Worm (Caenorhabditis elegans) whole organism, early embryonic: ENCODE data around the gene lipl-6.

Source experiments
- B0310.2 ChIP-seq: sonication (generic microtip); optimal IDR thresholded peaks from 2 replicates; lab custom pipeline; 2016; ENCODE audit warnings: mild to moderate bottlenecking, missing genetic modification characterization, missing compliant biosample characterization
- F13C5.2 ChIP-seq: sonication (generic microtip); optimal IDR thresholded peaks from 2 replicates; lab custom pipeline; 2017; ENCODE audit warnings: mild to moderate bottlenecking, missing genetic modification characterization, inconsistent platforms, missing compliant biosample characterization
- aly-1 ChIP-seq: sonication (generic microtip); optimal IDR thresholded peaks from 2 replicates; lab custom pipeline; 2016; ENCODE audit warnings: missing genetic modification characterization, missing compliant biosample characterization
- ama-1 ChIP-seq: fragments of 150-350 bp; optimal IDR thresholded peaks from 2 replicates; lab custom pipeline; 2014
- ceh-13 ChIP-seq: fragments of 200-800 bp; sonication (Bioruptor generic); optimal IDR thresholded peaks from 2 replicates; lab custom pipeline; 2018; ENCODE audit warnings: mild to moderate bottlenecking, missing genetic modification characterization, missing compliant biosample characterization
- ceh-36 ChIP-seq: sonication (generic microtip); optimal IDR thresholded peaks from 2 replicates; lab custom pipeline; 2016; ENCODE audit warnings: missing genetic modification characterization, inconsistent platforms, missing compliant biosample characterization
- ets-7 ChIP-seq: sonication (generic microtip); optimal IDR thresholded peaks from 2 replicates; lab custom pipeline; 2016; ENCODE audit warnings: missing genotype, missing genetic modification characterization, missing compliant biosample characterization
- flt-1 ChIP-seq: fragments of 200-800 bp; sonication (Bioruptor generic); IDR thresholded peaks from 2 replicates; pipeline ENCODE4 v1.3.6; 2022; ENCODE audit warnings: missing genetic modification characterization, missing compliant biosample characterization
- hmbx-1 ChIP-seq: sonication (generic microtip); optimal IDR thresholded peaks from 2 replicates; lab custom pipeline; 2016; ENCODE audit warnings: mild to moderate bottlenecking, missing genetic modification characterization, missing compliant biosample characterization
- hmg-4 ChIP-seq: fragments of 200-800 bp; sonication (Bioruptor generic); optimal IDR thresholded peaks from 2 replicates; lab custom pipeline; 2018; ENCODE audit warnings: mild to moderate bottlenecking, missing genetic modification characterization, missing compliant biosample characterization
- hnd-1 ChIP-seq: sonication (generic microtip); optimal IDR thresholded peaks from 2 replicates; lab custom pipeline; 2016; ENCODE audit warnings: missing genetic modification characterization, missing compliant biosample characterization
- pes-1 ChIP-seq: fragments of 200-800 bp; sonication (Bioruptor generic); IDR thresholded peaks from 2 replicates; pipeline ENCODE4 v1.3.6; 2022; ENCODE audit warnings: missing genetic modification reagents, missing genetic modification characterization, missing compliant biosample characterization
- scrt-1 ChIP-seq: fragments of 200-800 bp; sonication (Bioruptor generic); IDR thresholded peaks from 2 replicates; pipeline ENCODE4 v1.3.6; 2022; ENCODE audit warnings: missing genetic modification characterization, missing compliant biosample characterization
- sea-1 ChIP-seq: fragments of 200-800 bp; sonication (Bioruptor generic); conservative IDR thresholded peaks from 2 replicates; pipeline ENCODE4 v1.3.6; 2022; ENCODE audit warnings: missing genetic modification characterization, missing compliant biosample characterization
- tbx-11 ChIP-seq: fragments of 200-800 bp; sonication (Bioruptor generic); IDR thresholded peaks from 2 replicates; pipeline ENCODE4 v1.3.6; 2022; ENCODE audit warnings: missing genetic modification characterization, missing compliant biosample characterization
- tbx-37 ChIP-seq: fragments of 200-800 bp; sonication (Bioruptor generic); conservative IDR thresholded peaks from 2 replicates; pipeline ENCODE4 v1.3.6; 2022; ENCODE audit warnings: missing genetic modification reagents, missing genetic modification characterization, missing compliant biosample characterization
- tra-4 ChIP-seq: sonication (generic microtip); optimal IDR thresholded peaks from 2 replicates; lab custom pipeline; 2017; ENCODE audit warnings: missing genetic modification characterization, missing compliant biosample characterization

Gene lipl-6

ce11 chrV:6928938-6929337 lies 5.2 kb downstream of the lipl-6 start, which contains the start of gene unc-68:
unc-68 (minus strand) TSS chrV:6929038.
- TF ChIP-seq scrt-1 (GFP tag; lab: Robert Waterston, UW) (no peak), sea-1 (no peak), hnd-1 (tag; lab: Kevin White, UChicago) (no peak), ets-7 (tag; lab: Kevin White, UChicago) (no peak), flt-1 (GFP tag; lab: Robert Waterston, UW) (no peak), tbx-11 (GFP tag; lab: Robert Waterston, UW) (no peak), tra-4 (tag; lab: Kevin White, UChicago) (no peak), B0310.2 (tag; lab: Kevin White, UChicago) (no peak), ceh-36 (tag; lab: Kevin White, UChicago) (no peak), pes-1 (GFP tag; lab: Robert Waterston, UW) (no peak), ceh-13 (GFP tag; lab: Kevin White, UChicago) (no peak), aly-1 (tag; lab: Kevin White, UChicago) (no peak), ama-1 (lab: Kevin White, UChicago) (no peak), F13C5.2 (tag; lab: Kevin White, UChicago) (no peak), hmg-4 (GFP tag; lab: Kevin White, UChicago) (no peak), hmbx-1 (tag; lab: Kevin White, UChicago) (no peak), tbx-37 (GFP tag; lab: Robert Waterston, UW) (no peak)

DNA sequence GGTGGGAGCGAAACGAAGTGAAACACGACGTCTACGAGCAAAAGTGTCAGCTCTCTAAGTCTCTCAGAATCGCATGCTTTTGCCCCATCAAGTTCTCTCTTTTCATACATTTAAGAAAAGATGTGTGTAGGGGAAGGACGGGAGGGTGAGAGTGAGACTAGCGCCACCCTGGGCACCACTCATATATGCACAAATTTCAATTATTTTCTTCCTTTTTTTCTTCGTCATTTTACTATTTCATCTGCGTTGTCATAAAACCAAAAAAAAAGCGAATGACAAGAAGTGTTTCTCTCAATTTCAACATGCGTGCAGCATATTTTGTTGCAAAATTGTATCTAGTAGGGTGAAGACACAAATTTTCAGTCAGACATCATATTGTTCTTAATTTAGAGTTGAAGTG lies 7.5 kb downstream of the lipl-6 start:
- TF ChIP-seq flt-1 (GFP tag; lab: Robert Waterston, UW) = no peak
- TF ChIP-seq ceh-13 (GFP tag; lab: Kevin White, UChicago) = no peak
- TF ChIP-seq sea-1 = no peak
- TF ChIP-seq scrt-1 (GFP tag; lab: Robert Waterston, UW) = no peak
- no peak for TF ChIP-seq ama-1 (lab: Kevin White, UChicago)
- no peak for TF ChIP-seq hmg-4 (GFP tag; lab: Kevin White, UChicago)
- no peak for TF ChIP-seq B0310.2 (tag; lab: Kevin White, UChicago)
- no peak for TF ChIP-seq hnd-1 (tag; lab: Kevin White, UChicago)
- TF ChIP-seq pes-1 (GFP tag; lab: Robert Waterston, UW) = no peak
- no peak for TF ChIP-seq tra-4 (tag; lab: Kevin White, UChicago)
- TF ChIP-seq tbx-11 (GFP tag; lab: Robert Waterston, UW) = no peak
- no peak for TF ChIP-seq hmbx-1 (tag; lab: Kevin White, UChicago)
- TF ChIP-seq F13C5.2 (tag; lab: Kevin White, UChicago) = no peak
- TF ChIP-seq tbx-37 (GFP tag; lab: Robert Waterston, UW) = no peak

DNA sequence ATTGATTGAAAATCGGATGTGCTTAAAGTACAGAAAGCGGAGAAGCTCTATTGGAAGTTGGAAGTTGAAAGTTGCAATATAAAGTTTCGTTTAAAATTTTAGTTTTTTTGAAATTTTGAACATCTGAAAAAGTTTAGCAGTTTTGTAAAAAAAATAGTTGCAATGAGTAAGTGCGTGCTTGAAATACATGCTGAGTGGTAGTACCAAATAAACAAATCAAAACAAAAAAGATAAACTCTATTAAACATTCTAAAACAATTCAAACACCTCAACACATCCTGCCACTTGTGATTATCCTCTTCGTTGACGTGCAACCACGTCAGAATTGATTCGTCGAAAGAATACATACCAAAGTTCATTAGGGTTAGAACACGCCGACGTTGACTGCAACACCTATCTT lies 14.9 kb downstream of the lipl-6 start:
- no peak for TF ChIP-seq sea-1
- no peak for TF ChIP-seq hmbx-1 (tag; lab: Kevin White, UChicago)
- TF ChIP-seq ceh-36 (tag; lab: Kevin White, UChicago) = no peak
- no peak for TF ChIP-seq F13C5.2 (tag; lab: Kevin White, UChicago)
- no peak for TF ChIP-seq ets-7 (tag; lab: Kevin White, UChicago)
- no peak for TF ChIP-seq pes-1 (GFP tag; lab: Robert Waterston, UW)
- TF ChIP-seq hmg-4 (GFP tag; lab: Kevin White, UChicago) = no peak
- TF ChIP-seq ama-1 (lab: Kevin White, UChicago) = no peak
- TF ChIP-seq tbx-11 (GFP tag; lab: Robert Waterston, UW) = no peak
- TF ChIP-seq hnd-1 (tag; lab: Kevin White, UChicago) = no peak
- TF ChIP-seq ceh-13 (GFP tag; lab: Kevin White, UChicago) = no peak
- no peak for TF ChIP-seq B0310.2 (tag; lab: Kevin White, UChicago)
- no peak for TF ChIP-seq flt-1 (GFP tag; lab: Robert Waterston, UW)
- no peak for TF ChIP-seq scrt-1 (GFP tag; lab: Robert Waterston, UW)
- TF ChIP-seq tra-4 (tag; lab: Kevin White, UChicago) = no peak
- no peak for TF ChIP-seq aly-1 (tag; lab: Kevin White, UChicago)
- no peak for TF ChIP-seq tbx-37 (GFP tag; lab: Robert Waterston, UW)

ce11 chrV:6917280-6917679 lies 16.8 kb downstream of the lipl-6 start:
- TF ChIP-seq tbx-11 (GFP tag; lab: Robert Waterston, UW) = no peak
- TF ChIP-seq ama-1 (lab: Kevin White, UChicago) = no peak
- TF ChIP-seq aly-1 (tag; lab: Kevin White, UChicago) = no peak
- TF ChIP-seq scrt-1 (GFP tag; lab: Robert Waterston, UW) = no peak
- no peak for TF ChIP-seq flt-1 (GFP tag; lab: Robert Waterston, UW)
- no peak for TF ChIP-seq pes-1 (GFP tag; lab: Robert Waterston, UW)
- no peak for TF ChIP-seq F13C5.2 (tag; lab: Kevin White, UChicago)
- TF ChIP-seq tra-4 (tag; lab: Kevin White, UChicago) = no peak
- TF ChIP-seq ceh-13 (GFP tag; lab: Kevin White, UChicago) = no peak
- no peak for TF ChIP-seq hmg-4 (GFP tag; lab: Kevin White, UChicago)
- TF ChIP-seq ets-7 (tag; lab: Kevin White, UChicago) = no peak
- TF ChIP-seq ceh-36 (tag; lab: Kevin White, UChicago) = no peak
- no peak for TF ChIP-seq sea-1
- no peak for TF ChIP-seq hmbx-1 (tag; lab: Kevin White, UChicago)
- TF ChIP-seq B0310.2 (tag; lab: Kevin White, UChicago) = no peak

- TF ChIP-seq flt-1 (GFP tag; lab: Robert Waterston, UW) = no peak
- TF ChIP-seq F13C5.2 (tag; lab: Kevin White, UChicago) = no peak
Measured at ce11 chrV:6906435-6906834, 27.7 kb downstream of the lipl-6 start.

ce11 chrV:6901943-6902549 lies 32.1 kb downstream of the lipl-6 start:
- TF ChIP-seq pes-1 (GFP tag; lab: Robert Waterston, UW) = no peak
- no peak for TF ChIP-seq ama-1 (lab: Kevin White, UChicago)
- TF ChIP-seq tbx-37 (GFP tag; lab: Robert Waterston, UW) = no peak
- TF ChIP-seq scrt-1 (GFP tag; lab: Robert Waterston, UW) = no peak
- TF ChIP-seq ceh-36 (tag; lab: Kevin White, UChicago) = no peak
- TF ChIP-seq flt-1 (GFP tag; lab: Robert Waterston, UW) = no peak
